Fruit fly (Drosophila melanogaster): Measurements from ENCODE around the gene SLIRP2.
A peak's percentile ranks its signal among the peaks of the same experiment; 100 is the strongest.

SLIRP2 gene

DNA sequence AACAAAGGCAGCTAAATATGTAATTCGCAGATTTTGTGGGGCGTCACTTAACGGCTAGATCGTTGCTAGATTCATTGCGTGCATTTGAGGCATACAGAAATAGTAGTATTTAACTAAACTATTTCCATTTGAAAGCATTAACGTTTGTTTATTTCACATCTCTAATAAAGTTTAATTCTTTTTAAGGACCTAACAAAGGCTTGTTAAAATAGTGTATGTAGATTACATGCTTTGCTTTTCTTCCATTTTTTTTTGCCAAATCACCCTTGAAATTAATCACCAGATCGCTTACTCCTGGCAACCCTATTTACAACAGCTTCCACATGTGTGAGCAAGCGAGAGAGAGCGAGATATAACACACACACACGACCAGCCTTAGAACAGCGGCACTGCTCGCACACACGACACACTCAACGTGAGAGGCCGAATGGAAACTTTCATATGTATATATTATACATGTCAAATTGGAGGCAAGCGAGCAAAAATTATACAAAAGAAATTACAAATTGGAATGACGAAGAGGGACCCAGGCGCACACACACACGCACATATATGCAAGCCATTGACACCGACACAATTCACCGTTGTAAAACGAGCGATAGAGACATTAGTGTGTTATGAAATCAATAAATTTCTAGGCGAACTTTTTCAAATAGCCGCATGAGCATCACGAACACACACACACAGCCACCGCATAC is 8.5 kb downstream of the SLIRP2 start (continued):
- TF ChIP-seq Scr (GFP tag; IDR thresholded peaks at IDR 0.05; ENCODE audit: partially characterized antibody), result peak; percentile 31; the same call in 1 of the 2 replicates
- TF ChIP-seq Sin3A (optimal IDR thresholded peaks at IDR 0.05), result no peak
- peak; percentile 66 for TF ChIP-seq kay (GFP tag; optimal IDR thresholded peaks at IDR 0.05)
- no peak for TF ChIP-seq gt (GFP tag; IDR thresholded peaks at IDR 0.05)
- peak; percentile 41; the same call in 1 of the 2 replicates for TF ChIP-seq MBD-R2 (GFP tag; IDR thresholded peaks at IDR 0.05)
- TF ChIP-seq dmrt99B (tag; optimal IDR thresholded peaks at IDR 0.05), result peak; percentile 72
- TF ChIP-seq Lhr (GFP tag; optimal IDR thresholded peaks at IDR 0.05), result no peak
- TF ChIP-seq nau (GFP tag; optimal IDR thresholded peaks at IDR 0.05), result no peak
- peak; percentile 50; the same call in 1 of the 4 replicates for TF ChIP-seq Gug (GFP tag; IDR thresholded peaks at IDR 0.05)
- no peak for TF ChIP-seq Atf-2 (GFP tag; optimal IDR thresholded peaks at IDR 0.05)
- peak; percentile 17 for TF ChIP-seq CG10274 (GFP tag; optimal IDR thresholded peaks at IDR 0.05)
- TF ChIP-seq CG8290 (GFP tag; optimal IDR thresholded peaks at IDR 0.05), result peak; percentile 37
- TF ChIP-seq CG8290 (tag; optimal IDR thresholded peaks at IDR 0.05), result peak in 1 of 2 experiments; percentile 86
- peak; percentile 27 for TF ChIP-seq Abd-B (GFP tag; optimal IDR thresholded peaks at IDR 0.05)
- TF ChIP-seq D19B (GFP tag; optimal IDR thresholded peaks at IDR 0.05), result peak; percentile 34
- TF ChIP-seq zfh2 (GFP tag; optimal IDR thresholded peaks at IDR 0.05), result peak; percentile 33
- peak; percentile 68 for TF ChIP-seq B-H2 (GFP tag; optimal IDR thresholded peaks at IDR 0.05)
- no peak for TF ChIP-seq ab (GFP tag; optimal IDR thresholded peaks at IDR 0.05)
- peak; percentile 42 for TF ChIP-seq Xrp1 (GFP tag; IDR thresholded peaks at IDR 0.05)
- TF ChIP-seq CG3838 (GFP tag; optimal IDR thresholded peaks at IDR 0.05), result peak; percentile 37
- 0 out of 2 replicates have a peak, but pooled peaks have one; percentile 16 for TF ChIP-seq CG10366 (GFP tag; IDR thresholded peaks at IDR 0.05)
- peak; percentile 66 for TF ChIP-seq stc (GFP tag; IDR thresholded peaks at IDR 0.05)
- no peak for TF ChIP-seq CG42726 (GFP tag; IDR thresholded peaks at IDR 0.05; ENCODE audit: partially characterized antibody)
- TF ChIP-seq dm (GFP tag; optimal IDR thresholded peaks at IDR 0.05), result peak; percentile 31

DNA sequence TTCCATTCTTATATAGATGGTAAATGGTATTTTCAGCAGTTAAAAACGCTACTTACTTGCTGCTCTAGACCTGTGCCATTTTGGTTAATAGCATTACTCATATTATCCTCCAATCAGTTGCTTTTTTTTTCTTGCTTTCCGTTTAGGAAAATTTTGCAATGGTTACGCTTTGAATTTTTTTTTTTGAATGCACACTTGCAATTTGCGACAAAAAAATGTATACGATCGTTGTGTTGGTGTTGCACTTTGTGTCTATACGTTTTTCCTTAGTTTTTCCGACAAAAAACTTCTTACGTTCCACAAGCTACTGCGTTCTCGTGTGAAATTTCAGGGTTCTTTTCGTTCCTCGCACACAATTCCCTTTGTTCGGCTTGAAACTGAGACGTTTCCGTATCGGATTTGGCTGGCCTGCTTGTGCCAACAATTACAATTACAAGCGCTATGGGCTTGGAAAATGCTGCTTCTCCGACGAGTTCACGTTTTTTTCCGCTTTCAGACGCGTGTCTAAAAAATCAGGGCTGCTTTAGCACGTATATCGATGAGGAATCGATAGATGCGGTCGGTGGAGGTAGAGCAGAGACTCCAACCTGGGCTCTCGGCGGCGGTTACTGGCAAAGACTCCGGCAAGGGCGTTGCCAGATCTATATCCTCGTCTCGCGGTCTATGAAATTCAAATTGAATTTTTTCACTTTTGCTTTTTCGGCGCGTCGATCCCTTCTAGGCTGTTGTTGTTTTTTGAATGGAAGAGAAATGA is 9.2 kb downstream of the SLIRP2 start:
- peak; percentile 68 for TF ChIP-seq CG10543 (GFP tag; optimal IDR thresholded peaks at IDR 0.05)
- no peak for TF ChIP-seq fd96Cb (tag; optimal IDR thresholded peaks at IDR 0.05)
- peak; percentile 94 for TF ChIP-seq Opbp (GFP tag; IDR thresholded peaks at IDR 0.05; ENCODE audit: partially characterized antibody)
- TF ChIP-seq zen (tag; optimal IDR thresholded peaks at IDR 0.05), result peak; percentile 50
- peak; percentile 6 for TF ChIP-seq scrt (GFP tag; optimal IDR thresholded peaks at IDR 0.05)
- TF ChIP-seq ab (GFP tag; optimal IDR thresholded peaks at IDR 0.05), result no peak
- TF ChIP-seq CG8359 (GFP tag; optimal IDR thresholded peaks at IDR 0.05; ENCODE audit: borderline replicate concordance), result no peak
- TF ChIP-seq CG18476 (GFP tag; optimal IDR thresholded peaks at IDR 0.05), result no peak
- TF ChIP-seq Scr (GFP tag; IDR thresholded peaks at IDR 0.05; ENCODE audit: partially characterized antibody), result peak; percentile 82
- no peak for TF ChIP-seq chn (GFP tag; optimal IDR thresholded peaks at IDR 0.05)
- peak; percentile 77 for TF ChIP-seq ken (GFP tag; IDR thresholded peaks at IDR 0.05)
- no peak for TF ChIP-seq sr (GFP tag; IDR thresholded peaks at IDR 0.05)
- TF ChIP-seq CG17385 (GFP tag; optimal IDR thresholded peaks at IDR 0.05), result peak; percentile 37
- TF ChIP-seq Antp (GFP tag; optimal IDR thresholded peaks at IDR 0.05), result peak; percentile 32
- peak; percentile 7 for TF ChIP-seq CG13775 (GFP tag; optimal IDR thresholded peaks at IDR 0.05)
- peak; percentile 87 for TF ChIP-seq inv (GFP tag; IDR thresholded peaks at IDR 0.05; ENCODE audit: partially characterized antibody)
- peak; percentile 6; the same call in 1 of the 2 replicates for TF ChIP-seq lmd (GFP tag; IDR thresholded peaks at IDR 0.05)
- peak; percentile 46 for TF ChIP-seq slou (GFP tag; optimal IDR thresholded peaks at IDR 0.05)
- TF ChIP-seq fd3F (GFP tag; optimal IDR thresholded peaks at IDR 0.05), result no peak
- TF ChIP-seq CG12769 (tag; optimal IDR thresholded peaks at IDR 0.05), result peak; percentile 71
- peak; percentile 21 for TF ChIP-seq CG18619 (GFP tag; optimal IDR thresholded peaks at IDR 0.05)
- TF ChIP-seq Bteb2 (GFP tag; optimal IDR thresholded peaks at IDR 0.05), result peak; percentile 38
- TF ChIP-seq CG6175 (GFP tag; IDR thresholded peaks at IDR 0.05), result no peak
- peak; percentile 94 for TF ChIP-seq HmgZ (tag; optimal IDR thresholded peaks at IDR 0.05)
- TF ChIP-seq Mes4 (GFP tag; optimal IDR thresholded peaks at IDR 0.05), result peak; percentile 26
- peak; percentile 95 for TF ChIP-seq MESR4 (GFP tag; optimal IDR thresholded peaks at IDR 0.05)

All from whole organism, embryonic.